Worm (Caenorhabditis elegans) whole organism, L4/young adult: ENCODE measurements around the gene pqn-92.

Experiments used
- dao-5 ChIP-seq: sonication (generic microtip); optimal IDR thresholded peaks from 2 replicates; lab custom pipeline; 2016; ENCODE audit warnings: missing genotype, missing genetic modification characterization, moderate library complexity, missing compliant biosample characterization
- him-1 ChIP-seq: sonication (generic microtip); optimal IDR thresholded peaks from 2 replicates; lab custom pipeline; 2016; ENCODE audit warnings: missing genotype, missing genetic modification reagents, missing genetic modification characterization, missing compliant biosample characterization

DNA sequence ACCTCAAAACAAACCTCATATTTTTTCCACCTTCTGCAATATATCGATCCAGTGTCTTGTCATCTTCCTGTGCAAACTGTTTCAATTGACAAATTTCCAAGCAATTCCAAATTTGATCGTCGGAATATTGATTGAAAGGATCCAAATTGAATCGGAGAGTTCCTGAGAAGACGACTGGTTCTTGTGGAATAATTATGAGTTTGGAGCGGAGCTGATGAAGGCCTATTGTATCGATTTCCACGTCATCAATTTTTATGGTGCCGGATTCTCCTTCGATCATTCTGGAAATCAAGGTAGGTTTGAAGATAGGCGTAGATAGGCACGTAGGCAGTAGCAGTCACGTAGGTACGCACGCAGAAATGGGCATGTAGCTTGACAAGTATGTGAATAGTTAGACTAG, 23.4 kb upstream of the pqn-92 start:
- TF ChIP-seq him-1 (tag; lab: Kevin White, UChicago) (no peak), dao-5 (tag; lab: Kevin White, UChicago) (no peak)
